Worm (Caenorhabditis elegans) whole organism, L4 larva: ENCODE data around the gene lipl-7.

ENCODE experiments used
- daf-19 ChIP-seq: fragments of 200-800 bp; sonication (Bioruptor generic); conservative IDR thresholded peaks from 2 replicates; pipeline ENCODE4 v1.3.6; 2022; ENCODE audit warnings: missing genetic modification characterization, missing compliant biosample characterization
- mdl-1 ChIP-seq, 2 experiments: fragments of 150-350 bp in 1 of 2; sonication (generic microtip) in 1 of 2; optimal IDR thresholded peaks; 2 replicates each; lab custom pipeline; 2014 to 2017; ENCODE audit warnings: missing biosample characterization in 2 of 2, missing genetic modification characterization in 2 of 2
- nhr-11 ChIP-seq: fragments of 150-350 bp; optimal IDR thresholded peaks from 2 replicates; lab custom pipeline; 2014; ENCODE audit warnings: missing biosample characterization, missing genetic modification characterization
- unc-62 ChIP-seq, 3 experiments: fragments of 150-350 bp in 1 of 3; sonication (generic microtip); optimal IDR thresholded peaks in 2 of 3; peaks in 1 of 3; 1 replicate in 1 of 3; 2 replicates in 2 of 3; lab custom pipeline; 2014 to 2017; ENCODE audit warnings: missing biosample characterization in 3 of 3, missing genetic modification characterization in 3 of 3, missing genetic modification reagents in 3 of 3, missing genotype in 1 of 3

DNA sequence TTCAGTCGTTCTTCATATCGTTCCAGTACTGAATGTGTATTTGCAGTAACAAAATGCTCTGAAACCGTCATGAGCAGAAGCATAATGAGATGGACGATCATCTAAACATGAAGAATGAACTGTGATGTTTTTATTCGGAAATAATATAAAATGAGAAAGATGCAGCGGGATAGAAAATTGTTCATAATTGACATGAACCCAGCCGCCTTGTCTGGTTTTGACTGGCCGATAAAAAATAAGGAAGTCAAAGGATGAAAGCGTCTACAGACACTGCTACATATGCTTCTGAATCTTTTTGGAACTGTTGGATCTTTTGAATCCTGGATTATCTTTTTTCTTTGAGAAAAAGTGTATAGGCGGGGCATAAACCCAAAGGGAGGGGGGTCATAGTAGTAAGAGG lies 17.9 kb upstream of the lipl-7 start, which contains the start of gene F01G10.9:
- TF ChIP-seq nhr-11: no peak
- TF ChIP-seq mdl-1 (tag; optimal IDR thresholded peaks at IDR 0.05; lab: Kevin White, UChicago): no peak
- TF ChIP-seq unc-62 (GFP tag; optimal IDR thresholded peaks at IDR 0.05 in 1 of 2; lab: Kevin White, UChicago): no peak
- TF ChIP-seq unc-62 (tag; optimal IDR thresholded peaks at IDR 0.05; lab: Kevin White, UChicago): no peak
- no peak for TF ChIP-seq daf-19 (GFP tag; lab: Robert Waterston, UW)
